Worm (Caenorhabditis elegans): ENCODE data around the gene K04G11.3.

The K04G11.3 gene

DNA sequence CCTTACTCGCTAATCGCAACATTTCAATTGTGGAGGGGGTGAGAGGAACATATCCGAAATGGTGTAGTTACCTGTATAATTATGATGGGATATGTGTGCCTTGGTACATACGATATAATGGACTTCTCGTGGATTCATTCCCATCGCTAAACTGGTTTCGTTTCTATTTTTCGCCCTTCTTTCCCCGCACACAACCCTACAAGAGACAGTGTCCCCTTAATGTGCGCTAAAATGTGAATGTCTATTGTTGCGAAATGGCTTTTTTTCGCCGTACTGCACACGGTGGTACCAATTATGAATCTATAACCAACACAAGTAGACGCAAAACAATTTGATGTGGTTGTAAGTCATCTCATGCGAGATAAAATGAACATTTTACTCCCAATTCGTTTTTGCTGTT is 18.1 kb downstream of the K04G11.3 start:
- TF ChIP-seq grh-1 (GFP tag; IDR thresholded peaks at IDR 0.05) = 0 out of 2 replicates have a peak, but pooled peaks have one; percentile 29
- no peak for TF ChIP-seq unc-98 (GFP tag; IDR thresholded peaks at IDR 0.05)
- no peak for TF ChIP-seq ztf-4 (tag; optimal IDR thresholded peaks at IDR 0.05)
- peak; percentile 7 for TF ChIP-seq lin-14 (GFP tag; optimal IDR thresholded peaks at IDR 0.05)
- TF ChIP-seq dpl-1 (GFP tag; optimal IDR thresholded peaks at IDR 0.05) = no peak
- no peak for TF ChIP-seq unc-130 (tag; optimal IDR thresholded peaks at IDR 0.05)
- no peak for TF ChIP-seq efl-1 (optimal IDR thresholded peaks at IDR 0.05)
- peak in 1 of 2 experiments; percentile 91 for TF ChIP-seq efl-1 (GFP tag; optimal IDR thresholded peaks at IDR 0.05 in 1 of 2)
- TF ChIP-seq F16B12.6 (tag; optimal IDR thresholded peaks at IDR 0.05) = no peak
- peak; percentile 5 for TF ChIP-seq nhr-85 (tag)
- no peak for TF ChIP-seq isw-1 (GFP tag; IDR thresholded peaks at IDR 0.05)
- no peak for TF ChIP-seq hlh-4 (tag; optimal IDR thresholded peaks at IDR 0.05)
- TF ChIP-seq fos-1 (tag; optimal IDR thresholded peaks at IDR 0.05) = no peak

ce11 chrX:14327398-14327797 is 20.1 kb downstream of the K04G11.3 start, which contains the start of gene C11H1.7:
Gene C11H1.7 (plus strand): TSS chrX:14327409.
- TF ChIP-seq mdl-1 (tag; optimal IDR thresholded peaks at IDR 0.05) (no peak), sptf-1 (tag; optimal IDR thresholded peaks at IDR 0.05) (no peak), unc-62 (GFP tag; optimal IDR thresholded peaks at IDR 0.05) (no peak), vab-15 (tag; optimal IDR thresholded peaks at IDR 0.05) (no peak), ceh-88 (GFP tag; IDR thresholded peaks at IDR 0.05) (no peak), alr-1 (tag; optimal IDR thresholded peaks at IDR 0.05; ENCODE audit: borderline replicate concordance) (no peak), C04F5.9 (tag; optimal IDR thresholded peaks at IDR 0.05) (no peak), xbp-1 (tag; optimal IDR thresholded peaks at IDR 0.05) (no peak), lin-14 (GFP tag; optimal IDR thresholded peaks at IDR 0.05) (no peak), nhr-12 (tag; optimal IDR thresholded peaks at IDR 0.05) (no peak), zip-4 (GFP tag; optimal IDR thresholded peaks at IDR 0.05) (no peak), rnt-1 (tag; optimal IDR thresholded peaks at IDR 0.05) (no peak), ceh-90 (tag; optimal IDR thresholded peaks at IDR 0.05) (no peak)

DNA sequence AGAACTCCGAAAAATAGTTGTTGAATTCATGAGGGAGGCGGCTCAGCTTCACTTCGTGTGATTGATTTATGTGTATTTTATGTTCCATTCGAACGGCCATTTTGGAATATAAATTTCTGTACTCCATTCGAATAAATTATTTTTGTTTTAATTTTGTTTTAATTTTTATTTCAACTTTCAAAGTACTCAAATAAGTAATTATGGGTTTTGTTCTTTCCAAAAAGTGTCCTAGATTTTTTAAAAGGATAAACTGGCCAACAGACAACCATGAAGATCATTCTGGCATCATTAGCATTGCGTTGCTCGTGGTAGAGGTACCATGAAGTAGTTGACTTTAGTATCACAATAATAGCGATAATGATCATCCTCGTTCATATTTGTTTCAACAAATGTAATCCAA is 20.9 kb downstream of the K04G11.3 start:
- TF ChIP-seq fkh-8 (tag; optimal IDR thresholded peaks at IDR 0.05) (no peak), vab-15 (tag; optimal IDR thresholded peaks at IDR 0.05) (no peak), nhr-84 (tag; optimal IDR thresholded peaks at IDR 0.05) (no peak), tbx-2 (tag; optimal IDR thresholded peaks at IDR 0.05) (no peak), F16B12.6 (tag; optimal IDR thresholded peaks at IDR 0.05) (no peak), pqm-1 (tag; optimal IDR thresholded peaks at IDR 0.05) (no peak), egl-13 (tag; optimal IDR thresholded peaks at IDR 0.05) (no peak), aha-1 (tag; optimal IDR thresholded peaks at IDR 0.05) (no peak), blmp-1 (tag; optimal IDR thresholded peaks at IDR 0.05) (no peak), ceh-90 (tag; optimal IDR thresholded peaks at IDR 0.05) (no peak), ceh-63 (GFP tag; optimal IDR thresholded peaks at IDR 0.05) (no peak), unc-86 (tag; optimal IDR thresholded peaks at IDR 0.05) (no peak), pax-3 (tag; optimal IDR thresholded peaks at IDR 0.05) (no peak), unc-130 (tag; optimal IDR thresholded peaks at IDR 0.05) (no peak), irx-1 (tag; optimal IDR thresholded peaks at IDR 0.05) (no peak), lin-13 (GFP tag; optimal IDR thresholded peaks at IDR 0.05) (no peak), ceh-8 (GFP tag; optimal IDR thresholded peaks at IDR 0.05) (no peak)

ce11 chrX:14324289-14324688 is 23.2 kb downstream of the K04G11.3 start:
- TF ChIP-seq nhr-85 (tag) (peak; percentile 25), nhr-77 (tag; optimal IDR thresholded peaks at IDR 0.05) (no peak), ets-5 (GFP tag; IDR thresholded peaks at IDR 0.05) (no peak), pax-3 (tag; optimal IDR thresholded peaks at IDR 0.05) (no peak), nhr-71 (tag; optimal IDR thresholded peaks at IDR 0.05) (peak; percentile 57), aha-1 (tag; optimal IDR thresholded peaks at IDR 0.05) (no peak), snpc-4 (tag; optimal IDR thresholded peaks at IDR 0.05) (peak; percentile 84), elt-2 (tag; optimal IDR thresholded peaks at IDR 0.05) (no peak), xbp-1 (tag; optimal IDR thresholded peaks at IDR 0.05) (no peak)
